Fruit fly (Drosophila melanogaster) whole organism, embryonic: ENCODE measurements around the gene CG10338.
A peak's percentile ranks its signal among the peaks of the same experiment; 100 is the strongest.

Experiments
- ATbp ChIP-seq: fragments of 200-800 bp; sonication (Bioruptor generic); optimal IDR thresholded peaks from 2 replicates; lab custom pipeline; 2017; ENCODE audit warnings: missing biosample characterization, mild to moderate bottlenecking, missing genetic modification characterization, missing genetic modification reagents
- Antp ChIP-seq: fragments of 200-800 bp; sonication (Bioruptor generic); optimal IDR thresholded peaks from 3 replicates; lab custom pipeline; 2016; ENCODE audit warnings: missing biosample characterization, missing genetic modification characterization
- Atf6 ChIP-seq: fragments of 200-800 bp; sonication (Bioruptor generic); IDR thresholded peaks from 2 replicates; pipeline ENCODE4 v1.3.6; 2022; ENCODE audit warnings: missing biosample characterization, missing genetic modification characterization
- CG1024 ChIP-seq: fragments of 200-800 bp; sonication (Bioruptor generic); IDR thresholded peaks from 2 replicates; pipeline ENCODE4 v1.3.6; 2022; ENCODE audit warnings: missing biosample characterization, missing genetic modification characterization
- CG12299 ChIP-seq: fragments of 200-800 bp; sonication (Bioruptor generic); optimal IDR thresholded peaks from 2 replicates; lab custom pipeline; 2018; ENCODE audit warnings: missing biosample characterization, mild to moderate bottlenecking, missing genetic modification characterization
- CG13424 ChIP-seq: fragments of 200-800 bp; sonication (Bioruptor generic); optimal IDR thresholded peaks from 2 replicates; lab custom pipeline; 2019; ENCODE audit warnings: missing biosample characterization, mild to moderate bottlenecking, missing genetic modification characterization, moderate library complexity
- CG17829 ChIP-seq: fragments of 200-800 bp; optimal IDR thresholded peaks from 2 replicates; lab custom pipeline; 2019; ENCODE audit warnings: missing biosample characterization, mild to moderate bottlenecking, missing genetic modification characterization, moderate library complexity
- CG18476 ChIP-seq: fragments of 200-800 bp; sonication (Bioruptor generic); optimal IDR thresholded peaks from 2 replicates; lab custom pipeline; 2016; ENCODE audit warnings: missing biosample characterization, mild to moderate bottlenecking, missing genetic modification characterization
- CG31365 ChIP-seq: fragments of 200-800 bp; sonication (Bioruptor generic); optimal IDR thresholded peaks from 2 replicates; lab custom pipeline; 2018; ENCODE audit warnings: missing biosample characterization, mild to moderate bottlenecking, missing genetic modification characterization
- CG42726 ChIP-seq: fragments of 200-800 bp; sonication (Bioruptor generic); IDR thresholded peaks from 2 replicates; pipeline ENCODE4 v1.3.6; 2022; ENCODE audit warnings: missing biosample characterization, missing genetic modification characterization; ENCODE audit not compliant: partially characterized antibody
- CG7745 ChIP-seq: fragments of 200-800 bp; sonication (Bioruptor generic); optimal IDR thresholded peaks from 2 replicates; lab custom pipeline; 2018; ENCODE audit warnings: missing biosample characterization, mild to moderate bottlenecking, missing genetic modification characterization, moderate library complexity
- Chrac-16 ChIP-seq: fragments of 200-800 bp; sonication (Bioruptor generic); optimal IDR thresholded peaks from 3 replicates; lab custom pipeline; 2016; ENCODE audit warnings: missing biosample characterization, missing genetic modification characterization
- CkIIα-i1 ChIP-seq: fragments of 200-800 bp; sonication (Bioruptor generic); IDR thresholded peaks from 2 replicates; pipeline ENCODE4 v1.3.6; 2022; ENCODE audit warnings: missing biosample characterization, missing genetic modification characterization
- CoRest ChIP-seq: fragments of 200-800 bp; sonication (Bioruptor generic); optimal IDR thresholded peaks from 3 replicates; lab custom pipeline; 2018; ENCODE audit warnings: missing biosample characterization, mild to moderate bottlenecking, missing genetic modification characterization, moderate library complexity
- Dad ChIP-seq: fragments of 200-800 bp; sonication (Bioruptor generic); optimal IDR thresholded peaks from 3 replicates; lab custom pipeline; 2016; ENCODE audit warnings: missing biosample characterization, missing genetic modification characterization
- Dbx ChIP-seq: fragments of 200-800 bp; sonication (Bioruptor generic); IDR thresholded peaks from 3 replicates; pipeline ENCODE4 v1.3.6; 2022; ENCODE audit warnings: missing biosample characterization, missing genetic modification characterization
- Dip2 ChIP-seq: fragments of 200-800 bp; sonication (Bioruptor generic); IDR thresholded peaks from 2 replicates; pipeline ENCODE4 v1.3.6; 2022; ENCODE audit warnings: missing biosample characterization, missing genetic modification characterization
- Dip3 ChIP-seq: fragments of 200-800 bp; sonication (Bioruptor generic); optimal IDR thresholded peaks from 3 replicates; lab custom pipeline; 2016; ENCODE audit warnings: missing biosample characterization, missing genetic modification characterization
- Eip74EF ChIP-seq, 2 experiments: fragments of 200-800 bp in 1 of 2; fragments of >200 bp in 1 of 2; sonication (Bioruptor generic) in 1 of 2; optimal IDR thresholded peaks; 2 replicates each; lab custom pipeline; 2017 to 2019; ENCODE audit warnings: missing biosample characterization in 2 of 2, missing genetic modification characterization in 2 of 2, mild to moderate bottlenecking in 1 of 2, moderate library complexity in 1 of 2
- Fer3 ChIP-seq: fragments of 200-800 bp; sonication (Bioruptor generic); optimal IDR thresholded peaks from 2 replicates; lab custom pipeline; 2018; ENCODE audit warnings: missing biosample characterization, mild to moderate bottlenecking, missing genetic modification characterization, moderate library complexity
- HmgZ ChIP-seq: fragments of 200-800 bp; sonication (Bioruptor generic); optimal IDR thresholded peaks from 2 replicates; lab custom pipeline; 2018; ENCODE audit warnings: missing biosample characterization, mild to moderate bottlenecking, missing genetic modification characterization
- MESR4 ChIP-seq: fragments of 200-800 bp; sonication (Bioruptor generic); optimal IDR thresholded peaks from 2 replicates; lab custom pipeline; 2018; ENCODE audit warnings: missing biosample characterization, mild to moderate bottlenecking, missing genetic modification characterization, moderate library complexity
- Med ChIP-seq: fragments of 200-800 bp; sonication (Bioruptor generic); peaks from one replicate; lab custom pipeline; 2016; ENCODE audit warnings: missing biosample characterization, missing genetic modification characterization, mild to moderate bottlenecking, inconsistent platforms, moderate library complexity
- Neu2 ChIP-seq: fragments of 200-800 bp; sonication (Bioruptor generic); optimal IDR thresholded peaks from 3 replicates; lab custom pipeline; 2016; ENCODE audit warnings: missing biosample characterization, missing genetic modification characterization, borderline replicate concordance
- Trl ChIP-seq, 3 experiments: fragments of >200 bp in 2 of 3; fragments of 200-800 bp in 1 of 3; sonication (Bioruptor generic) in 1 of 3; optimal IDR thresholded peaks; 2 replicates in 1 of 3; 3 replicates in 2 of 3; lab custom pipeline; 2016 to 2017; ENCODE audit warnings: missing biosample characterization in 1 of 3, missing genetic modification characterization in 1 of 3
- ash1 ChIP-seq: fragments of 200-800 bp; sonication (Bioruptor generic); optimal IDR thresholded peaks from 2 replicates; lab custom pipeline; 2018; ENCODE audit warnings: missing biosample characterization, mild to moderate bottlenecking, missing genetic modification characterization
- chm ChIP-seq: fragments of 200-800 bp; sonication (Bioruptor generic); IDR thresholded peaks from 2 replicates; pipeline ENCODE4 v1.3.6; 2022; ENCODE audit warnings: missing biosample characterization, missing genetic modification characterization
- dimm ChIP-seq: fragments of 200-800 bp; sonication (Bioruptor generic); IDR thresholded peaks from 2 replicates; pipeline ENCODE4 v1.3.6; 2022; ENCODE audit warnings: missing biosample characterization, missing genetic modification characterization
- disco-r ChIP-seq: fragments of 200-800 bp; sonication (Bioruptor generic); optimal IDR thresholded peaks from 2 replicates; lab custom pipeline; 2016; ENCODE audit warnings: missing biosample characterization, missing genetic modification characterization
- exex ChIP-seq: fragments of 200-800 bp; sonication (Bioruptor generic); optimal IDR thresholded peaks from 4 replicates; lab custom pipeline; 2018; ENCODE audit warnings: missing biosample characterization, mild to moderate bottlenecking, missing genetic modification characterization, moderate library complexity
- ftz-f1 ChIP-seq: fragments of 200-800 bp; sonication (Bioruptor generic); optimal IDR thresholded peaks from 2 replicates; lab custom pipeline; 2016; ENCODE audit warnings: missing biosample characterization, missing genetic modification characterization
- gcm ChIP-seq: fragments of 200-800 bp; sonication (Bioruptor generic); optimal IDR thresholded peaks from 2 replicates; lab custom pipeline; 2019; ENCODE audit warnings: missing biosample characterization, mild to moderate bottlenecking, missing genetic modification characterization, moderate library complexity
- hb ChIP-seq: fragments of 200-800 bp; sonication (Bioruptor generic); IDR thresholded peaks from 3 replicates; pipeline ENCODE4 v1.3.6; 2022; ENCODE audit warnings: missing biosample characterization, missing genetic modification characterization; ENCODE audit not compliant: partially characterized antibody
- her ChIP-seq: fragments of 200-800 bp; sonication (Bioruptor generic); optimal IDR thresholded peaks from 2 replicates; lab custom pipeline; 2016; ENCODE audit warnings: missing biosample characterization, missing genetic modification characterization
- oc ChIP-seq: fragments of 200-800 bp; sonication (Bioruptor generic); optimal IDR thresholded peaks from 2 replicates; lab custom pipeline; 2018; ENCODE audit warnings: missing biosample characterization, mild to moderate bottlenecking, missing genetic modification characterization, moderate library complexity
- odd ChIP-seq: fragments of 200-800 bp; sonication (Bioruptor generic); optimal IDR thresholded peaks from 2 replicates; lab custom pipeline; 2017; ENCODE audit warnings: missing biosample characterization, mild to moderate bottlenecking, missing genetic modification characterization
- phol ChIP-seq: fragments of 200-800 bp; sonication (Bioruptor generic); optimal IDR thresholded peaks from 3 replicates; lab custom pipeline; 2018; ENCODE audit warnings: missing biosample characterization, mild to moderate bottlenecking, missing genetic modification characterization, moderate library complexity
- ro ChIP-seq: fragments of 200-800 bp; sonication (Bioruptor generic); IDR thresholded peaks from 2 replicates; pipeline ENCODE4 v1.3.6; 2022; ENCODE audit warnings: missing biosample characterization, missing genetic modification characterization
- salm ChIP-seq: fragments of 200-800 bp; sonication (Bioruptor generic); optimal IDR thresholded peaks from 2 replicates; lab custom pipeline; 2018; ENCODE audit warnings: missing biosample characterization, mild to moderate bottlenecking, missing genetic modification characterization
- sc ChIP-seq, 3 experiments: fragments of >200 bp in 2 of 3; fragments of 200-800 bp in 1 of 3; sonication (Bioruptor generic) in 1 of 3; optimal IDR thresholded peaks; 2 replicates in 2 of 3; 3 replicates in 1 of 3; lab custom pipeline; 2017; ENCODE audit warnings: mild to moderate bottlenecking in 1 of 3, missing biosample characterization in 1 of 3, missing genetic modification characterization in 1 of 3, missing genetic modification reagents in 1 of 3
- sd ChIP-seq: fragments of 200-800 bp; sonication (Bioruptor generic); optimal IDR thresholded peaks from 3 replicates; lab custom pipeline; 2018; ENCODE audit warnings: missing biosample characterization, mild to moderate bottlenecking, missing genetic modification characterization, moderate library complexity
- sim ChIP-seq: fragments of 200-800 bp; sonication (Bioruptor generic); IDR thresholded peaks from 2 replicates; pipeline ENCODE4 v1.3.6; 2022; ENCODE audit warnings: missing biosample characterization, missing genetic modification characterization
- slp2 ChIP-seq: fragments of 200-800 bp; sonication (Bioruptor generic); optimal IDR thresholded peaks from 2 replicates; lab custom pipeline; 2016; ENCODE audit warnings: missing biosample characterization, missing genetic modification characterization
- trh ChIP-seq: fragments of 200-800 bp; sonication (Bioruptor generic); optimal IDR thresholded peaks from 2 replicates; lab custom pipeline; 2016; ENCODE audit warnings: missing biosample characterization, missing genetic modification characterization
- tx ChIP-seq: fragments of 200-800 bp; sonication (Bioruptor generic); optimal IDR thresholded peaks from 2 replicates; lab custom pipeline; 2016; ENCODE audit warnings: missing biosample characterization, missing genetic modification characterization
- unpg ChIP-seq: fragments of 200-800 bp; sonication (Bioruptor generic); optimal IDR thresholded peaks from 3 replicates; lab custom pipeline; 2018; ENCODE audit warnings: missing biosample characterization, mild to moderate bottlenecking, missing genetic modification characterization, moderate library complexity
- usp ChIP-seq: fragments of >200 bp; optimal IDR thresholded peaks from 2 replicates; lab custom pipeline; 2017; ENCODE audit warnings: missing biosample characterization, missing genetic modification characterization
- vfl ChIP-seq: fragments of 200-800 bp; sonication (Bioruptor generic); optimal IDR thresholded peaks from 2 replicates; lab custom pipeline; 2016; ENCODE audit warnings: missing biosample characterization, missing genetic modification characterization
- zen ChIP-seq: fragments of 200-800 bp; sonication (Bioruptor generic); optimal IDR thresholded peaks from 3 replicates; lab custom pipeline; 2018; ENCODE audit warnings: missing biosample characterization, mild to moderate bottlenecking, missing genetic modification characterization, moderate library complexity
- zfh2 ChIP-seq: fragments of 200-800 bp; sonication (Bioruptor generic); optimal IDR thresholded peaks from 2 replicates; lab custom pipeline; 2016; ENCODE audit warnings: missing biosample characterization, missing genetic modification characterization

Gene CG10338

dm6 chr2L:18653328-18653675 lies 42.2 kb upstream of the CG10338 start (continued):
- TF ChIP-seq oc (tag; lab: Kevin White, UChicago) (peak; percentile 70), unpg (GFP tag; lab: Kevin White, UChicago) (peak; percentile 48), Fer3 (peak; percentile 58), tx (GFP tag; lab: Kevin White, UChicago) (no peak), phol (tag; lab: Kevin White, UChicago) (peak; percentile 86), usp (GFP tag; lab: Kevin White, UChicago) (no peak), CG1024 (peak; percentile 52; the same call in 1 of the 2 replicates), CG13424 (tag; lab: Kevin White, UChicago) (peak; percentile 39), her (GFP tag; lab: Kevin White, UChicago) (peak; percentile 39), sim (GFP tag; lab: Robert Waterston, UW) (0 out of 2 replicates have a peak, but pooled peaks have one; percentile 21), CoRest (tag; lab: Kevin White, UChicago) (peak; percentile 74), gcm (no peak), chm (GFP tag; lab: Robert Waterston, UW) (no peak; the same call in 1 of the 2 replicates), odd (no peak), Antp (GFP tag; lab: Kevin White, UChicago) (no peak), CG7745 (tag; lab: Kevin White, UChicago) (no peak), CG42726 (GFP tag; lab: Robert Waterston, UW) (no peak), CG17829 (tag; lab: Kevin White, UChicago) (peak; percentile 86), ftz-f1 (GFP tag; lab: Kevin White, UChicago) (no peak), Neu2 (peak; percentile 52), slp2 (GFP tag; lab: Kevin White, UChicago) (no peak), hb (GFP tag; lab: Robert Waterston, UW) (no peak), sd (tag; lab: Kevin White, UChicago) (peak; percentile 14), CG31365 (tag; lab: Kevin White, UChicago) (peak; percentile 20), ro (GFP tag; lab: Robert Waterston, UW) (peak; percentile 56), ATbp (GFP tag; lab: Kevin White, UChicago) (peak; percentile 21), Dad (GFP tag; lab: Kevin White, UChicago) (peak; percentile 65), Dip2 (no peak), trh (GFP tag; lab: Kevin White, UChicago) (peak; percentile 34), CkIIα-i1 (no peak), Med (peak; percentile 95), zen (tag; lab: Kevin White, UChicago) (peak; percentile 85), disco-r (GFP tag; lab: Kevin White, UChicago) (no peak), exex (tag; lab: Kevin White, UChicago) (no peak), Dip3 (no peak), Dbx (GFP tag; lab: Robert Waterston, UW) (no peak), Atf6 (GFP tag; lab: Robert Waterston, UW) (no peak), MESR4 (GFP tag; lab: Kevin White, UChicago) (no peak), vfl (GFP tag; lab: Kevin White, UChicago) (no peak), zfh2 (GFP tag; lab: Kevin White, UChicago) (peak; percentile 13), ash1 (GFP tag; lab: Kevin White, UChicago) (no peak), Eip74EF (GFP tag; optimal IDR thresholded peaks at IDR 0.05; lab: Kevin White, UChicago) (peak in 1 of 2 experiments; percentile 70), sc (optimal IDR thresholded peaks at IDR 0.05; lab: Kevin White, UChicago) (no peak), sc (GFP tag; optimal IDR thresholded peaks at IDR 0.05; lab: Kevin White, UChicago) (peak; percentile 16), Trl (optimal IDR thresholded peaks at IDR 0.05; lab: Kevin White, UChicago) (no peak), Trl (GFP tag; optimal IDR thresholded peaks at IDR 0.05; lab: Kevin White, UChicago) (peak; percentile 57), salm (tag; lab: Kevin White, UChicago) (no peak), Chrac-16 (GFP tag; lab: Kevin White, UChicago) (peak; percentile 15), CG18476 (peak; percentile 58), HmgZ (no peak), dimm (GFP tag; lab: Robert Waterston, UW) (peak; percentile 27; the same call in 1 of the 2 replicates), CG12299 (tag; lab: Kevin White, UChicago) (no peak)
